Worm (Caenorhabditis elegans) whole organism, L4/young adult: ENCODE data around the gene E02H1.5.

ENCODE experiments used
- dao-5 ChIP-seq: sonication (generic microtip); optimal IDR thresholded peaks from 2 replicates; lab custom pipeline; 2016; ENCODE audit warnings: missing genotype, missing genetic modification characterization, moderate library complexity, missing compliant biosample characterization
- him-1 ChIP-seq: sonication (generic microtip); optimal IDR thresholded peaks from 2 replicates; lab custom pipeline; 2016; ENCODE audit warnings: missing genotype, missing genetic modification reagents, missing genetic modification characterization, missing compliant biosample characterization

DNA sequence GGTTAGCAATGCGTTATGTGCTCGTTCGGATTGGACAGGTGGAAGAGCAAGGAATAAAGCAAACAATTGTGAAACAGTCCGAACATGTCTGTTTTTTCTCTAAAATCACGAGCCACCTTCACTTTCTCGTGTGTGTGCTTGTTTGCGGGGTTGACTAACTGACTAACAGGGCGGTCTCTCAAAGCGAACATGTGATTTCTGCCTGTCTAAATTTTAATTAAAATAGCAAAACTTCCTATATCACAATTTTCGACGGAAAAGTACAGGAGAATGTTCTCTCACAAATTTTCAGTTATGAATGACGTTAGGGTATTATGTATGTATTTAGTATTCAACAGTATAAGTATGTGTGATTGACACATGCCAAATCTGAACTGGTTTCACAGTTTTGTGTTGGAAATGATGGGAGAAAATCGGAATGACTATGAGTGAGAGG is 26.9 kb downstream of the E02H1.5 start:
- TF ChIP-seq dao-5 (tag; lab: Kevin White, UChicago) (no peak), him-1 (tag; lab: Kevin White, UChicago) (no peak)
